Worm (Caenorhabditis elegans): ENCODE results near the gene nhr-254.

DNA sequence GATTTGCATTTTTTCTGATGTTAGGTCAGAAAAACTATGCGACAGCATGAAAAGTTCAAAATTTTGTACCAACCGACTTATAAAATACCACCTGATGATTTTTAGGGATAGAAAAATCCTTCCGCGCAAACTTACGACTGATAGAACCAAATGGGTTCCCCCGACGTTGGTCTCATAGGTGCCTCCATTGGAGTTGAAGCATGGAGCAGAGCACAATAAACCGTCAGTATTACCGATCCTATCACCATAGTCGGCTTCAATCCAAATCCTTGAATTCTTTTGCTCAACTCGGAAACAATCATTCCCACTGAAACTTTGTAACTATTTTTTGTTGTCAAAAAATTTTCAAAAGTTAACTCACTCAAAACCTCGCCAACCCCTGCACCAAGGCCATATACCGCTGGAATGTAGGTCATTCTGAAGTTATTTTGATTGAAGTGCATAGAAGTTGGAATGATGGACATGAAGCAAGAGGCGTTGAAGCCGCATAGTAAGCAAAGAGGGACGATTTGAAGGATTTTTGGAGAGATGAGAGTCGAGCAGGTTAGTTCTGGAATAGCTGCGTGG is 46.8 kb downstream of the nhr-254 start:
- TF ChIP-seq ztf-29 (GFP tag; IDR thresholded peaks at IDR 0.05) = no peak
- no peak for TF ChIP-seq flt-1 (GFP tag; IDR thresholded peaks at IDR 0.05)
- no peak for TF ChIP-seq ztf-23 (GFP tag; IDR thresholded peaks at IDR 0.05)
- no peak for TF ChIP-seq med-1 (GFP tag; optimal IDR thresholded peaks at IDR 0.05; ENCODE audit: insufficient read depth)
- TF ChIP-seq ref-1 (GFP tag; conservative IDR thresholded peaks at IDR 0.05) = no peak
- TF ChIP-seq T22C8.4 (GFP tag; IDR thresholded peaks at IDR 0.05) = no peak
